Fruit fly (Drosophila melanogaster): ENCODE results near the gene CG8065.

The CG8065 gene

dm6 chr3L:10224470-10225213 is 9.2 kb downstream of the CG8065 start (continued):
- TF ChIP-seq Ets96B (tag; optimal IDR thresholded peaks at IDR 0.05) (no peak), Hr38 (GFP tag; optimal IDR thresholded peaks at IDR 0.05) (no peak), net (GFP tag; optimal IDR thresholded peaks at IDR 0.05) (peak; percentile 2), CG11902 (GFP tag; optimal IDR thresholded peaks at IDR 0.05) (no peak), Ets21C (GFP tag; optimal IDR thresholded peaks at IDR 0.05) (no peak), CG32006 (GFP tag; optimal IDR thresholded peaks at IDR 0.05) (no peak), CG6854 (GFP tag; optimal IDR thresholded peaks at IDR 0.05) (no peak), svp (GFP tag) (peak; percentile 6), CG1621 (tag; optimal IDR thresholded peaks at IDR 0.05) (peak; percentile 3)

dm6 chr3L:10225214-10225729 is 9.8 kb downstream of the CG8065 start, which contains the start of gene scramb1:
TSS of gene scramb1 (minus strand) at chr3L:10225240.
- TF ChIP-seq dsx (GFP tag; optimal IDR thresholded peaks at IDR 0.05; ENCODE audit: poor library complexity, severe bottlenecking) (peak; percentile 28), Smox (GFP tag; optimal IDR thresholded peaks at IDR 0.05) (no peak)

- TF ChIP-seq Sox102F (GFP tag; optimal IDR thresholded peaks at IDR 0.05) (no peak), CG10631 (GFP tag; optimal IDR thresholded peaks at IDR 0.05) (no peak), net (GFP tag; optimal IDR thresholded peaks at IDR 0.05) (no peak), ss (GFP tag; optimal IDR thresholded peaks at IDR 0.05) (peak in 1 of 2 experiments; percentile 39), CG6163 (GFP tag; IDR thresholded peaks at IDR 0.05) (peak; percentile 49; the same call in 1 of the 3 replicates), acj6 (GFP tag; optimal IDR thresholded peaks at IDR 0.05) (no peak), CG31627 (GFP tag; optimal IDR thresholded peaks at IDR 0.05) (no peak), Sox14 (GFP tag; optimal IDR thresholded peaks at IDR 0.05) (no peak), Hr4 (GFP tag; optimal IDR thresholded peaks at IDR 0.05) (no peak), CG1621 (tag; optimal IDR thresholded peaks at IDR 0.05) (no peak), CG7368 (GFP tag; optimal IDR thresholded peaks at IDR 0.05) (no peak), CG16779 (tag; optimal IDR thresholded peaks at IDR 0.05) (no peak), CG9139 (GFP tag; optimal IDR thresholded peaks at IDR 0.05) (no peak)
Observed at dm6 chr3L:10226055-10226454, 10.6 kb downstream of the CG8065 start.

- TF ChIP-seq vri (GFP tag; optimal IDR thresholded peaks at IDR 0.05) (peak; percentile 14), Ets96B (tag; optimal IDR thresholded peaks at IDR 0.05) (peak; percentile 36), Gug (GFP tag; IDR thresholded peaks at IDR 0.05) (no peak), CG32006 (GFP tag; optimal IDR thresholded peaks at IDR 0.05) (no peak), salr (GFP tag; optimal IDR thresholded peaks at IDR 0.05) (no peak), CG8632 (GFP tag; optimal IDR thresholded peaks at IDR 0.05) (no peak), Eip78C (GFP tag) (peak; percentile 67), CG6276 (GFP tag; optimal IDR thresholded peaks at IDR 0.05) (no peak), CG3919 (GFP tag; optimal IDR thresholded peaks at IDR 0.05) (peak; percentile 36), svp (GFP tag) (peak; percentile 76), Blimp-1 (GFP tag; optimal IDR thresholded peaks at IDR 0.05) (no peak), achi (GFP tag; optimal IDR thresholded peaks at IDR 0.05) (peak; percentile 10), CG15336 (GFP tag; IDR thresholded peaks at IDR 0.05) (no peak), fd85E (GFP tag; optimal IDR thresholded peaks at IDR 0.05) (no peak), CG11762 (GFP tag; optimal IDR thresholded peaks at IDR 0.05; ENCODE audit: insufficient read depth) (no peak), Hr4 (GFP tag; optimal IDR thresholded peaks at IDR 0.05) (no peak), OdsH (GFP tag; optimal IDR thresholded peaks at IDR 0.05) (peak; percentile 23), CG6808 (GFP tag; optimal IDR thresholded peaks at IDR 0.05) (peak; percentile 8), CG4318 (GFP tag; optimal IDR thresholded peaks at IDR 0.05) (no peak), Eip75B (GFP tag; optimal IDR thresholded peaks at IDR 0.05) (peak; percentile 38), CG10631 (GFP tag; optimal IDR thresholded peaks at IDR 0.05) (no peak), Lpt (GFP tag; optimal IDR thresholded peaks at IDR 0.05) (no peak), Eip93F (GFP tag; optimal IDR thresholded peaks at IDR 0.05) (no peak), eg (GFP tag; IDR thresholded peaks at IDR 0.05) (0 out of 3 replicates have a peak, but pooled peaks have one; percentile 16), acj6 (GFP tag; optimal IDR thresholded peaks at IDR 0.05) (peak; percentile 4), dsx (GFP tag; optimal IDR thresholded peaks at IDR 0.05; ENCODE audit: poor library complexity, severe bottlenecking) (peak; percentile 11), CG8119 (GFP tag; IDR thresholded peaks at IDR 0.05) (no peak), net (GFP tag; optimal IDR thresholded peaks at IDR 0.05) (no peak), Met (GFP tag; optimal IDR thresholded peaks at IDR 0.05) (peak; percentile 51), Ets21C (GFP tag; optimal IDR thresholded peaks at IDR 0.05) (peak; percentile 23), Smox (GFP tag; optimal IDR thresholded peaks at IDR 0.05) (peak; percentile 44)
Observed at dm6 chr3L:10227094-10227493, 11.6 kb downstream of the CG8065 start.

All from whole organism, prepupa.